Fruit fly (Drosophila melanogaster) Kc167 (cell line): ENCODE results near the gene CG9289.

ENCODE experiments used
- Myc ChIP-seq: fragments of >200 bp; optimal IDR thresholded peaks from 2 replicates; lab custom pipeline; 2017; ENCODE audit warnings: missing external identifiers
- h ChIP-seq: fragments of >200 bp; optimal IDR thresholded peaks from 3 replicates; lab custom pipeline; 2018; ENCODE audit warnings: missing external identifiers
- psq ChIP-seq: fragments of >200 bp; optimal IDR thresholded peaks from 2 replicates; lab custom pipeline; 2017; ENCODE audit warnings: missing external identifiers
- ttk ChIP-seq: sonication (Bioruptor generic); optimal IDR thresholded peaks from 2 replicates; lab custom pipeline; 2017; ENCODE audit warnings: missing external identifiers

- TF ChIP-seq h (lab: Kevin White, UChicago), result no peak
- TF ChIP-seq ttk (lab: Kevin White, UChicago), result no peak
- no peak for TF ChIP-seq psq
- TF ChIP-seq Myc (lab: Kevin White, UChicago), result no peak
These were observed 1.6 kb upstream of the CG9289 start, which contains the start of the genes PrBP and Trs23 for dm6 chr2L:8685668-8686306.
